Fruit fly (Drosophila melanogaster): ENCODE results near the gene Polr3D.
A peak's percentile ranks its signal among the peaks of the same experiment; 100 is the strongest.

The Polr3D gene

DNA sequence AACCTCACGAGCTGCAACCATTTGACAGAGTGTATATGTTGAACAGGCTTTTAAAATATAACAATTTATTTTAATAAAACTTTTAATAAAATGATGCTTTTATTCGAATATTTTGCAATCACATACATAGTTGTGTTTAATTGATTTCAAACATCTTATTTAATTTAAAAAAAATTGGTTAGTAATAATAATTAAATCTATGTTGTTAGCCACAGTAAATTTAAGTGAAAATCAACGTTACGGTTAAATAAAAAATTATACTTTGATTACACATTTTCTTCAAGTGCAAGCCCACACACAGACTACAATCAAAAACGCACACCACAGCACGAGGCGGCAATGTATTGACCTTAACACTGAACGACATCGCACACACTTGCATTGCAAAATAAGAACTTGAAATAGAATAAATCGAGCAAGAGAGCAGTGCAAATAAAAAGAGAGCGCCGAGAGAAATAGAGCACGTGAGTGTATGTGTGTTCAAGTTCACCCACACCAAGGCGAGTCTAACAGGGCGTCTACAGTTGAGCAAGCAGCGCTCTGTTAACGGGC, 46.3 kb downstream of the Polr3D start (continued):
- TF ChIP-seq scrt (GFP tag; optimal IDR thresholded peaks at IDR 0.05) (no peak), fd102C (GFP tag; optimal IDR thresholded peaks at IDR 0.05) (no peak), Abd-B (GFP tag; optimal IDR thresholded peaks at IDR 0.05) (no peak), Fer2 (tag; optimal IDR thresholded peaks at IDR 0.05) (no peak), tx (GFP tag; optimal IDR thresholded peaks at IDR 0.05) (no peak), CG16863 (GFP tag; optimal IDR thresholded peaks at IDR 0.05) (no peak), sim (GFP tag; IDR thresholded peaks at IDR 0.05) (no peak), Scr (GFP tag; IDR thresholded peaks at IDR 0.05; ENCODE audit: partially characterized antibody) (no peak), Trl (optimal IDR thresholded peaks at IDR 0.05) (peak; percentile 78 to 84), Trl (GFP tag; optimal IDR thresholded peaks at IDR 0.05) (no peak), CG9817 (tag; optimal IDR thresholded peaks at IDR 0.05) (no peak), nau (GFP tag; optimal IDR thresholded peaks at IDR 0.05) (no peak), H15 (GFP tag; IDR thresholded peaks at IDR 0.05) (no peak), CG30431 (GFP tag; optimal IDR thresholded peaks at IDR 0.05) (no peak), zf30C (GFP tag; optimal IDR thresholded peaks at IDR 0.05) (peak; percentile 26), pan (optimal IDR thresholded peaks at IDR 0.05) (no peak), pan (GFP tag; optimal IDR thresholded peaks at IDR 0.05 in 1 of 2, IDR thresholded peaks at IDR 0.05 in 1 of 2) (no peak), HLHmδ (GFP tag; optimal IDR thresholded peaks at IDR 0.05) (no peak), Dp (GFP tag; optimal IDR thresholded peaks at IDR 0.05) (no peak), sqz (GFP tag; optimal IDR thresholded peaks at IDR 0.05) (no peak), CG3163 (GFP tag; optimal IDR thresholded peaks at IDR 0.05) (no peak), CG13775 (GFP tag; optimal IDR thresholded peaks at IDR 0.05) (peak; percentile 21), chn (GFP tag; optimal IDR thresholded peaks at IDR 0.05) (no peak), org-1 (GFP tag; optimal IDR thresholded peaks at IDR 0.05) (no peak), CG13296 (GFP tag; optimal IDR thresholded peaks at IDR 0.05) (no peak), CG17912 (GFP tag; optimal IDR thresholded peaks at IDR 0.05) (no peak), CG32767 (GFP tag; IDR thresholded peaks at IDR 0.05) (no peak), wor (GFP tag; IDR thresholded peaks at IDR 0.05) (no peak), Ets97D (GFP tag; optimal IDR thresholded peaks at IDR 0.05) (no peak), pum (GFP tag; optimal IDR thresholded peaks at IDR 0.05) (no peak), CG3847 (GFP tag; IDR thresholded peaks at IDR 0.05) (no peak), CG11723 (GFP tag; optimal IDR thresholded peaks at IDR 0.05) (no peak), jumu (GFP tag; optimal IDR thresholded peaks at IDR 0.05) (no peak), Lpt (GFP tag; optimal IDR thresholded peaks at IDR 0.05) (no peak), Spps (tag; optimal IDR thresholded peaks at IDR 0.05) (peak; percentile 58), Aef1 (GFP tag; IDR thresholded peaks at IDR 0.05) (no peak), exex (tag; optimal IDR thresholded peaks at IDR 0.05) (no peak), MTF-1 (GFP tag; optimal IDR thresholded peaks at IDR 0.05; ENCODE audit: borderline replicate concordance) (no peak), CG15011 (GFP tag; optimal IDR thresholded peaks at IDR 0.05) (no peak), CG4820 (GFP tag; optimal IDR thresholded peaks at IDR 0.05) (no peak), CkIIα-i1 (GFP tag; IDR thresholded peaks at IDR 0.05) (no peak), Neu2 (GFP tag; optimal IDR thresholded peaks at IDR 0.05; ENCODE audit: borderline replicate concordance) (no peak), jing (GFP tag; optimal IDR thresholded peaks at IDR 0.05) (no peak), CG9797 (GFP tag; optimal IDR thresholded peaks at IDR 0.05) (no peak), HmgZ (tag; optimal IDR thresholded peaks at IDR 0.05) (no peak), CG16813 (GFP tag; IDR thresholded peaks at IDR 0.05; ENCODE audit: partially characterized antibody) (no peak), mam (GFP tag; optimal IDR thresholded peaks at IDR 0.05) (no peak), Atf3 (GFP tag; optimal IDR thresholded peaks at IDR 0.05) (no peak), NC2α (GFP tag; optimal IDR thresholded peaks at IDR 0.05) (no peak), CG31224 (GFP tag; IDR thresholded peaks at IDR 0.05) (no peak), HLH54F (GFP tag; optimal IDR thresholded peaks at IDR 0.05) (no peak), CG11504 (tag; optimal IDR thresholded peaks at IDR 0.05) (peak; percentile 57)
